Worm (Caenorhabditis elegans): ENCODE measurements around the gene his-6.

The his-6 gene

DNA sequence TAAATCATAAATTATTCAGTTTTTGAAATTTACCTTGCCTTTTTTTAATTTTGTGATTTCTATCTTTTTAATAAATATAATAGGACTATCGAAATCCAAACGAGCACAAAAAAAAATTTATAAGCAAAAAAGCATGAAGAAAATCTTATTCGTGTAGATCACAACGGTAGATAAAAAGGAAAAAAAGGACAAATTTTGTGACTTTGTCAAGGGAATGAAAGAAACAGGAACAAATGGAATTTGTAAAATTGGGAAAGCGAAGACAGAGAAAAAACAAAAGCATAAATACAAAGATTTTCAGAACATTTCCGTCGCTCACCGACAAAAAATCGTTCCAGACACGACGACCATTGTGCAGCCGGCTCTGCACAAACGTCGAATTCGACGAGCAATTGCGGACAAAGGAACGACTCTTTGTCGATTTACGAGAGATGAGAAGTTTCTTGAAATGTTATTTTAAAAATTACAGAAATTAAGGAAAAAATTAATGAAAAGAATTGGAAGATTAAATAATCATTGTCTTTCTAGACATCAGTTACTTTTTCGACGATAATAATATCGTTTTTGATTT lies 15.9 kb downstream of the his-6 start, which contains the start of gene F45F2.10:
TSS of gene F45F2.10 (minus strand) at position 51 of the 571 bp plus-strand sequence.
- TF ChIP-seq nhr-11 (tag; optimal IDR thresholded peaks at IDR 0.05) (no peak), sox-2 (GFP tag; IDR thresholded peaks at IDR 0.05) (peak; percentile 12; the same call in 1 of the 2 replicates)

DNA sequence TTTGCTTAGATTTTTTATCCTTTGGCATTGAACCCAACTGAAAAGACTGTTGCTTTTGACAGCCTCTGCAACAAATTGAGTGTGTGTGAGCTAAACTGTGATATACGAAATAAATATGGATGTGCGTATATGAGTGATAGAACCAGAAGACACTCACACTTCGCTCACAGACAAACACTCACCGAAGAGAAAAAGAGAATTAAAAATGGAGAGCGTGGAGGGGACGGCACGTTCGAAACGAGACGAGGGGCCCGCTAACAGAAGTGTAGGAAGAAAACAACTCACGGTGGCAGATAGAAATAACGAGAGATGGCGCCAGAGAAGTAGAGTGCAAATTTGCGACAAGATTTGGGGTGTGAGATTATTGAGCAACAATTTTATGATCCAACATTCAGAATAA lies 16.5 kb downstream of the his-6 start:
- TF ChIP-seq unc-86 (tag; optimal IDR thresholded peaks at IDR 0.05) (no peak), ahr-1 (tag; optimal IDR thresholded peaks at IDR 0.05) (no peak), mec-3 (tag; optimal IDR thresholded peaks at IDR 0.05; ENCODE audit: borderline replicate concordance) (no peak), ttx-3 (tag; optimal IDR thresholded peaks at IDR 0.05) (no peak), ceh-34 (tag; optimal IDR thresholded peaks at IDR 0.05) (no peak), T23F11.4 (GFP tag; optimal IDR thresholded peaks at IDR 0.05) (no peak), sox-4 (tag; optimal IDR thresholded peaks at IDR 0.05) (no peak), pax-1 (tag; optimal IDR thresholded peaks at IDR 0.05) (no peak), dmd-4 (tag; optimal IDR thresholded peaks at IDR 0.05; ENCODE audit: borderline replicate concordance) (no peak), ama-1 (optimal IDR thresholded peaks at IDR 0.05) (no peak), gmeb-2 (tag; optimal IDR thresholded peaks at IDR 0.05) (no peak), ceh-14 (tag; optimal IDR thresholded peaks at IDR 0.05) (no peak), F13H6.1 (tag; optimal IDR thresholded peaks at IDR 0.05) (no peak), hlh-8 (tag; optimal IDR thresholded peaks at IDR 0.05) (no peak), hlh-15 (tag; optimal IDR thresholded peaks at IDR 0.05) (no peak), lim-6 (tag; optimal IDR thresholded peaks at IDR 0.05) (no peak), C38D4.7 (GFP tag; optimal IDR thresholded peaks at IDR 0.05) (no peak), pha-2 (tag; optimal IDR thresholded peaks at IDR 0.05) (no peak), ceh-48 (tag; optimal IDR thresholded peaks at IDR 0.05) (no peak), ceh-9 (tag; optimal IDR thresholded peaks at IDR 0.05) (no peak)

DNA sequence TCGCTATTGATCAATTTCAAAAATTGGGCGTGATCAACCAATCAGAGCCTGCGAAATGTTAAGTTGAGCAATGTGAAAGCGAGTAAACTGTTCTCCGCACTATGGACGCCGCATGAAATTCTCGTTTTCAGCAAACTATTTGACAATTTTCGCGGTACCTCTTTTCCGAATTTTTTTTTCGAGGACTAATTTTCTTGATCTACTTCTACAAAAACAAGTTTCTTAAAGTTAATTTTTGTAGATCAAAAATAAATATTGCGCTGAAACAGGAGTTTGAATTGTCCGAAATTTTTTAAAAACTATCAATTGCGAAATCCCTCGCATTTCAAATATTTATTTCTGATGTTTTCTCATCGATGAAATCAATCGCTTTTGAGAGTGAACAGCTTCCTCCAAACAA lies 17.1 kb downstream of the his-6 start:
- TF ChIP-seq ceh-34 (tag; optimal IDR thresholded peaks at IDR 0.05) (no peak), dmd-4 (tag; optimal IDR thresholded peaks at IDR 0.05; ENCODE audit: borderline replicate concordance) (no peak), unc-3 (GFP tag; conservative IDR thresholded peaks at IDR 0.05) (no peak), unc-3 (tag; optimal IDR thresholded peaks at IDR 0.05) (no peak), ceh-24 (tag; optimal IDR thresholded peaks at IDR 0.05) (no peak), C38D4.7 (GFP tag; optimal IDR thresholded peaks at IDR 0.05) (no peak), pha-2 (tag; optimal IDR thresholded peaks at IDR 0.05) (no peak), ceh-45 (GFP tag; IDR thresholded peaks at IDR 0.05) (no peak), hlh-6 (tag; optimal IDR thresholded peaks at IDR 0.05) (no peak), che-1 (tag; optimal IDR thresholded peaks at IDR 0.05) (no peak), hlh-13 (GFP tag; optimal IDR thresholded peaks at IDR 0.05) (no peak), ttx-3 (tag; optimal IDR thresholded peaks at IDR 0.05) (no peak), nfya-1 (tag; optimal IDR thresholded peaks at IDR 0.05) (no peak), ceh-6 (GFP tag; optimal IDR thresholded peaks at IDR 0.05) (no peak), tbx-2 (tag; optimal IDR thresholded peaks at IDR 0.05) (no peak), fkh-6 (tag; optimal IDR thresholded peaks at IDR 0.05) (no peak), ref-2 (tag; optimal IDR thresholded peaks at IDR 0.05) (no peak), rnt-1 (tag; optimal IDR thresholded peaks at IDR 0.05) (no peak), eyg-1 (tag; optimal IDR thresholded peaks at IDR 0.05) (no peak), ahr-1 (tag; optimal IDR thresholded peaks at IDR 0.05) (no peak)

DNA sequence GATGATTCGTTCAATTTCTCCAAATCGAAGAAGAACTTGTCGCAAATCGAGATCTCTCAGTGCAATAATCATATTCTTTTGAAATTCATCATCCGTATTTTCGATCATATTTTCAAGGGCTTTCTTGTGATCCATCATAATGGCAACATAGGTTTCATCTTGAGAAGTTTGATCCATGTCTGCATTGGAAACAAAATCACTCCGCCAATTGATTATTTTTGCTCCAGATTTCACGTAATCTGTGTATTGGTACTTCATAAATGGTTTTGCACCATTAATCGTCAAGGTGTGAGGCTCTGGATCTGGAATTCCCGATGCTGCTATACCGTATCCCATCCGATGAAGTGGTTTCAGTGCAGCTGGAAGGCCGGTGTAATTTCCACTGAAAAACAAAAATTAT lies 18.4 kb downstream of the his-6 start:
- no peak for TF ChIP-seq madf-2 (tag; optimal IDR thresholded peaks at IDR 0.05)
- no peak for TF ChIP-seq fax-1 (tag; optimal IDR thresholded peaks at IDR 0.05)
- TF ChIP-seq zip-5 (tag; optimal IDR thresholded peaks at IDR 0.05), result no peak
- TF ChIP-seq pag-3 (tag; optimal IDR thresholded peaks at IDR 0.05; ENCODE audit: borderline replicate concordance), result no peak
- no peak for TF ChIP-seq ceh-31 (tag; optimal IDR thresholded peaks at IDR 0.05)
- TF ChIP-seq odd-2 (tag; optimal IDR thresholded peaks at IDR 0.05), result no peak
- no peak for TF ChIP-seq C38D4.7 (GFP tag; optimal IDR thresholded peaks at IDR 0.05)
- no peak for TF ChIP-seq npax-4 (tag; optimal IDR thresholded peaks at IDR 0.05)
- TF ChIP-seq pqm-1 (tag; optimal IDR thresholded peaks at IDR 0.05), result no peak
- no peak for TF ChIP-seq hlh-6 (tag; optimal IDR thresholded peaks at IDR 0.05)
- TF ChIP-seq ceh-22 (tag; optimal IDR thresholded peaks at IDR 0.05), result no peak
- no peak for TF ChIP-seq unc-86 (tag; optimal IDR thresholded peaks at IDR 0.05)
- TF ChIP-seq ceh-45 (GFP tag; IDR thresholded peaks at IDR 0.05), result no peak
- TF ChIP-seq unc-55 (GFP tag; optimal IDR thresholded peaks at IDR 0.05), result no peak
- no peak for TF ChIP-seq ceh-19 (GFP tag; optimal IDR thresholded peaks at IDR 0.05)
- TF ChIP-seq ets-4 (tag; optimal IDR thresholded peaks at IDR 0.05), result no peak
- no peak for TF ChIP-seq sox-2 (GFP tag; IDR thresholded peaks at IDR 0.05)
- no peak for TF ChIP-seq dmd-4 (tag; optimal IDR thresholded peaks at IDR 0.05; ENCODE audit: borderline replicate concordance)
- no peak for TF ChIP-seq fkh-10 (GFP tag; optimal IDR thresholded peaks at IDR 0.05)
- no peak for TF ChIP-seq pha-2 (tag; optimal IDR thresholded peaks at IDR 0.05)
